Worm (Caenorhabditis elegans): ENCODE measurements around the gene Y67A10A.11.

Gene Y67A10A.11

DNA sequence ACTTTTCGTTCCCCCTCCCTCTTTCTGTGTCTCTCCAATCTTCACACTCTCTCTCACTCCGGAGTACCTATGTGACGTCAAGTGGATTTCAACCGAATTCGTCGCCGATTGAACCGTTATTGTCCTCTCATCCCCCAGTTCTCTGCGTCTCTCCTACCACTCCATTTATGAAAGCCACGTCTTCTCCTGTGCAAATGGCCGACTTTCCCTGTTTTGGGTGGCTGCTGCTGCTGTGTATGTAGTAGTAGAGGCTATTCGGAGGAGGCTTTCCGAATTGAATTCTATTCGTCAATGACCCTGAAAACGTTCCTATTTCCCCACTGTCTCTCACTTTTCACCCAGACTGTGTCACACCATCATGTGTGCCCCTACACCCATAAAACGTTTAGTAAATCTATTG, 52.0 kb downstream of the Y67A10A.11 start:
- TF ChIP-seq ceh-28 (tag; optimal IDR thresholded peaks at IDR 0.05): peak; percentile 12
- no peak for TF ChIP-seq elt-3 (tag; optimal IDR thresholded peaks at IDR 0.05)
- TF ChIP-seq nhr-25 (tag; optimal IDR thresholded peaks at IDR 0.05): peak; percentile 86
- peak; percentile 70 for TF ChIP-seq nhr-23 (tag; optimal IDR thresholded peaks at IDR 0.05)
- no peak for TF ChIP-seq elt-1 (tag; optimal IDR thresholded peaks at IDR 0.05)

Data from whole organism, L3 larva.